Worm (Caenorhabditis elegans) whole organism, L2 larva: Measurements from ENCODE around the gene wdr-37.

Experiments used
- skn-1 ChIP-seq: sonication (generic microtip); optimal IDR thresholded peaks from 2 replicates; lab custom pipeline; 2017; ENCODE audit warnings: missing biosample characterization, missing genetic modification characterization
- sma-3 ChIP-seq: sonication (generic microtip); optimal IDR thresholded peaks from 2 replicates; lab custom pipeline; 2016; ENCODE audit warnings: missing genetic modification reagents, missing genetic modification characterization, missing compliant biosample characterization
- ztf-4 ChIP-seq: fragments of 150-350 bp; optimal IDR thresholded peaks from 2 replicates; lab custom pipeline; 2014; ENCODE audit warnings: missing biosample characterization, missing genetic modification characterization

DNA sequence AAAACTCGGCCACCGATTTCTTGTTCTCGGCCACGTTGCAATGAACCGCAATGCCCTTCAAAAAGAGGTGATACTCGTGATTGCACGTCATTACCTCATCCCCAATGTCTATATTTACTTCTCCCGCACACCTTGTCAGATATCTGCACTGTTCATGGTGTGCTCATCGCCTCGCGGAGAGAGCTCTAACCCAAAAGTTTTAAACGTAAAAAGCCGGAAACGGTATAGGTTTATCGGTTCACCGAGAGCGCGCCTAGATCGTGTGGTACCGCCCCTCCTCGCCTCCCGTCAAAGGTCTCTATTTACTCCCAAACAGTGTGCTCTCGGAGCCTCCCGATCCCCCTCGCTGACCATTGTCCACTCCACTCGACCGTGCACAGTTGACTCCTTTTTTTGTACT lies 15.2 kb downstream of the wdr-37 start, which contains the start of gene F56D2.3:
- TF ChIP-seq skn-1 (tag; lab: Kevin White, UChicago) (no peak), ztf-4 (tag; lab: Kevin White, UChicago) (no peak), sma-3 (GFP tag; lab: Kevin White, UChicago) (no peak)
